Worm (Caenorhabditis elegans) whole organism, L2 larva: ENCODE data around the gene F23D12.2.

Source experiments
- ama-1 ChIP-seq: fragments of 150-350 bp; optimal IDR thresholded peaks from 2 replicates; lab custom pipeline; 2018; ENCODE audit warnings: inconsistent platforms
- egl-27 ChIP-seq: sonication (generic microtip); optimal IDR thresholded peaks from 3 replicates; lab custom pipeline; 2017; ENCODE audit warnings: missing biosample characterization, missing genetic modification reagents, missing genetic modification characterization
- elt-3 ChIP-seq: sonication (generic microtip); optimal IDR thresholded peaks from 2 replicates; lab custom pipeline; 2017; ENCODE audit warnings: missing biosample characterization, missing genetic modification characterization
- lin-11 ChIP-seq: fragments of 150-350 bp; sonication (generic microtip); optimal IDR thresholded peaks from 2 replicates; lab custom pipeline; 2014; ENCODE audit warnings: missing biosample characterization, missing genetic modification characterization, inconsistent platforms, mixed read lengths
- lsy-2 ChIP-seq, 2 experiments: fragments of 150-350 bp in 1 of 2; sonication (generic microtip) in 1 of 2; optimal IDR thresholded peaks; 2 replicates each; lab custom pipeline; 2014 to 2017; ENCODE audit warnings: missing biosample characterization in 2 of 2, missing genetic modification characterization in 2 of 2
- nhr-11 ChIP-seq: fragments of 150-350 bp; optimal IDR thresholded peaks from 2 replicates; lab custom pipeline; 2014; ENCODE audit warnings: missing biosample characterization, missing genetic modification characterization
- nhr-12 ChIP-seq: fragments of 150-350 bp; optimal IDR thresholded peaks from 2 replicates; lab custom pipeline; 2014; ENCODE audit warnings: missing biosample characterization, missing genetic modification characterization
- nhr-23 ChIP-seq: fragments of 150-350 bp; optimal IDR thresholded peaks from 2 replicates; lab custom pipeline; 2014; ENCODE audit warnings: missing biosample characterization, missing genetic modification reagents, missing genetic modification characterization
- skn-1 ChIP-seq: sonication (generic microtip); optimal IDR thresholded peaks from 2 replicates; lab custom pipeline; 2017; ENCODE audit warnings: missing biosample characterization, missing genetic modification characterization
- snpc-4 ChIP-seq: fragments of 150-350 bp; optimal IDR thresholded peaks from 2 replicates; lab custom pipeline; 2014; ENCODE audit warnings: missing biosample characterization, missing genetic modification characterization
- unc-62 ChIP-seq: fragments of 150-350 bp; optimal IDR thresholded peaks from 2 replicates; lab custom pipeline; 2014; ENCODE audit warnings: missing biosample characterization, missing genetic modification reagents, missing genetic modification characterization
- ztf-11 ChIP-seq: sonication (generic microtip); optimal IDR thresholded peaks from 2 replicates; lab custom pipeline; 2017; ENCODE audit warnings: missing biosample characterization, missing genetic modification characterization

DNA sequence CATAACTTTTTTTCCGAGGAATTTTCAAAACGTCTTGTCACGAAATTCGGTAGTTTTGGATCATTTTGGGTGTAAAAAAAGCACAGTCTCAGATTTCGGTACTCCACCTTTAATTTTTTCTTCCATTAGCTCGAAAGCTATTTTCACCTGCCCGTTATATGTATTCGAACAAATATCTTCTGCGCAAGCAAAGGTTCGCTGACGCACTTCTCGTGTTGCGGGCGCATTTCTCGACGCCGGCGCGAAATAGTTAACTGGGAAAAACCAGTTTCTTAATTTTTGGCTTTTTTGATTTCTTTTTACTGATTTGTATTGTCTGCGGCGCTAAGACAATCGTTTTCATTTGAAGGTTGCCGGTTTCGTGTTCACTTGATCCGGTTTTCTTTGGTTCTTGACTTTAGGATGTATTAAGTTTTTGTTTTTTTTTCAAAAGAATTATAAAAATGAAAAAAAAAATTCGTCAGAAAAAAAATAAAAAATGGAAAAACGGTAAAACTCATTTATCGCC, 14.3 kb upstream of the F23D12.2 start:
- TF ChIP-seq ztf-11 (tag; lab: Kevin White, UChicago) (no peak), unc-62 (no peak), elt-3 (tag; lab: Kevin White, UChicago) (no peak), nhr-23 (tag; lab: Kevin White, UChicago) (no peak), skn-1 (no peak), lsy-2 (tag; optimal IDR thresholded peaks at IDR 0.05; lab: Kevin White, UChicago) (no peak), lin-11 (tag; lab: Kevin White, UChicago) (no peak), nhr-12 (no peak), nhr-11 (tag; lab: Kevin White, UChicago) (no peak), egl-27 (tag; lab: Kevin White, UChicago) (no peak), snpc-4 (tag; lab: Kevin White, UChicago) (no peak), ama-1 (lab: Kevin White, UChicago) (no peak)
